Fruit fly (Drosophila melanogaster) Kc167 (cell line): ENCODE results near the gene Ir93a.

Experiments
- Myc ChIP-seq: fragments of >200 bp; optimal IDR thresholded peaks from 2 replicates; lab custom pipeline; 2017; ENCODE audit warnings: missing external identifiers
- Sin3A ChIP-seq: fragments of >200 bp; optimal IDR thresholded peaks from 2 replicates; lab custom pipeline; 2018; ENCODE audit warnings: missing external identifiers
- h ChIP-seq: fragments of >200 bp; optimal IDR thresholded peaks from 3 replicates; lab custom pipeline; 2018; ENCODE audit warnings: missing external identifiers
- insv ChIP-seq: fragments of >200 bp; optimal IDR thresholded peaks from 3 replicates; lab custom pipeline; 2018; ENCODE audit warnings: missing external identifiers
- psq ChIP-seq: fragments of >200 bp; optimal IDR thresholded peaks from 2 replicates; lab custom pipeline; 2017; ENCODE audit warnings: missing external identifiers
- ttk ChIP-seq: sonication (Bioruptor generic); optimal IDR thresholded peaks from 2 replicates; lab custom pipeline; 2017; ENCODE audit warnings: missing external identifiers

The Ir93a gene

DNA sequence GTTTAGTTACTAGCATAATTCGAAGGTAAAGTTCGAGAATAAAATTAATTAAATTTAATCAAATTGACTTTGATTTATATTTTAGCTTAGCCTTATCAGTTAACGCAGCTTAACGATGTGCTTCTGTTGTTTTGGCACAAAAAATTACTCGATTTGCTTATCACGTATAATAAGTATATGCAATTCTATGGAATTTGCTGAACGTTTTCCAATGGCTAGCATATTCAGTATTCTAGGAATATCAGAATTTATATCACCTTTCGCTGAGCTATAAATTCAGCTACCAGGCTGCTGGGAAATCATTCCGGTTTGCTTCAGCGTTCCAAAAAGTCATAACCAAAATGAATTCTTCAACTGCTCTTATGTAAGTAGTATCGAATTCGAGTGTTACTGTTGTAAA, 11.0 kb upstream of the Ir93a start, which contains the start of gene TotA:
TSS of gene TotA (plus strand) at position 301 of the 400 bp plus-strand sequence.
- TF ChIP-seq psq (lab: Kevin White, UChicago), result no peak

dm6 chr3R:20866204-20866603, 6.5 kb upstream of the Ir93a start, which contains the start of gene KaiR1D:
Gene KaiR1D (minus strand): TSS chr3R:20866231.
- no peak for TF ChIP-seq psq (lab: Kevin White, UChicago)
- TF ChIP-seq h, result no peak
- no peak for TF ChIP-seq Sin3A
- TF ChIP-seq Myc, result no peak
- no peak for TF ChIP-seq insv (lab: Kevin White, UChicago)
- TF ChIP-seq ttk (lab: Kevin White, UChicago), result no peak

DNA sequence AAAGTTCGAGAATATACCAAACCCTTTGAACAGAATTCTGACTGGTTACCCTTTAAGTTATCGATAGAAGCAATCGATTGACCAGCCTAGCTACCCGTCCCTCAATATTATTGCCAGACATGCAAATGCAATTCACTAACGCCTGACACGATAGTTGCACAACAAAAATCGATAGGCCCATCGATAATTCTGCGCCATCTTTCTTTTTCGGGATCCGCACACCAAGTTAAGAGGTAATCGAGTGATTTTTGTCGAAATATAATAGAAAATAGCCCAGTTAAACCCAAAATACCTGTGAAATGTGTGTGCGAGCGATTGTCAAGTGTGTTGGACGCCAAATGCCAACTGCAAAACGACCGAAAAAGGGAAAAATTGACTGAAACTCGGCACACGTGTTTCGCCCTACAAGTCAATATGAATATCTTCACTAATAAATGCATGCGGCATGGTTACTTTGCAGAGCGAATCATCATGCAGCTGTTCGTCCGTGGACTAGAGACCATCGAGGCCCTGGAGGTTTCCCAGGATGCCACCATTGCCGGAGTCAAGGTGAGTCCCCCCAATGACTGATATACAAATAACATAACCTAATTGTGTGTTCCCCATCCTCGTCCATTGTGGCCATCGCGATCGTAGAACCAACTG, 9.2 kb downstream of the Ir93a start, which contains the start of gene RpS30:
TSS of gene RpS30 (plus strand) at position 122 of the 645 bp plus-strand sequence.
- TF ChIP-seq ttk (lab: Kevin White, UChicago) (no peak), Sin3A (no peak), insv (lab: Kevin White, UChicago) (no peak), psq (lab: Kevin White, UChicago) (no peak), h (no peak), Myc (no peak)

DNA sequence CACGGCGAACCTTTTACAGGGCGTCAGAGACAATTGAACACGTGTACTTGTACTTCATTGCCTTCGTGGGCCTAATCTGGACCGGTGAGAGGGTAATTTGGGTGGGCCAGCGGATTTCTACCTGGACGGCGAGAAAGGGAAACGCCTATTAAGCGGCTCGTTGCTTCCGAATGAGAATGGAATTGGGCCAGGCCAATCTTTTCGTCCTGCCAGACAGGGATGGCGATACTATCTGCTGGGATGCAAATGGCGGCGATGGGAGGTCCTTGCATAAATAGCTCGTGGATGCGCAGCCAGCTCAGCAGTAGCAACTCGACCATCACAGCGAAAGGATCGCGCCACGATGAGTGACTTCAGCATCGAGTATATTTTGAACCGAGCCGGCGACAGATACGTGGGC, 13.0 kb downstream of the Ir93a start, which contains the start of gene CG15696:
TSS of gene CG15696 (plus strand) at position 301 of the 400 bp plus-strand sequence.
- TF ChIP-seq ttk (lab: Kevin White, UChicago) (no peak), h (no peak), Sin3A (no peak), Myc (no peak), psq (lab: Kevin White, UChicago) (no peak), insv (lab: Kevin White, UChicago) (no peak)

dm6 chr3R:20846316-20846715, 13.4 kb downstream of the Ir93a start:
- TF ChIP-seq Myc (no peak), psq (lab: Kevin White, UChicago) (no peak)

DNA sequence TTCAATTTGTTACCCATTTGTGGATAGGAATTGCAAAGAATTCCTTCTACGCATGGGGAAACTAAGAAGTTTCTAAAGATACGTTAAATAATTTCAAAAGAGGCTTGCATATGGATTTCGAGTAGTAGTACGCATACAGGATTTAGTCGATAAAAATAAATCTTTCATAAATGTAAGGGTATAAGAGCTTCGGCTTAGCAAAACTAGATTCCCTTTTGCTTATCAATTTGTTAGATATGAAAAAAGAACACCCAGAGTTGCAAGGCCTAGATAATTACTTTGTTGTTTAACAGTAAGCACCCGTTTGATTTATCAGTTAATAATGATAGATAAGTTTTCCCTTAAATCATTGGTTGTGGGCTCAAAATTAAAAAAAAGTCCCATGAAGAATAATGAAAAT, 14.3 kb downstream of the Ir93a start:
- TF ChIP-seq Sin3A (no peak), h (no peak), insv (lab: Kevin White, UChicago) (no peak), psq (lab: Kevin White, UChicago) (no peak)

- no peak for TF ChIP-seq h
- no peak for TF ChIP-seq insv (lab: Kevin White, UChicago)
- TF ChIP-seq Sin3A, result no peak
- no peak for TF ChIP-seq ttk (lab: Kevin White, UChicago)
- TF ChIP-seq psq (lab: Kevin White, UChicago), result no peak
- no peak for TF ChIP-seq Myc
Observed at dm6 chr3R:20841840-20842239, 17.9 kb downstream of the Ir93a start, which contains the start of gene CG15695. Gene CG15695 (plus strand): TSS chr3R:20842140.

DNA sequence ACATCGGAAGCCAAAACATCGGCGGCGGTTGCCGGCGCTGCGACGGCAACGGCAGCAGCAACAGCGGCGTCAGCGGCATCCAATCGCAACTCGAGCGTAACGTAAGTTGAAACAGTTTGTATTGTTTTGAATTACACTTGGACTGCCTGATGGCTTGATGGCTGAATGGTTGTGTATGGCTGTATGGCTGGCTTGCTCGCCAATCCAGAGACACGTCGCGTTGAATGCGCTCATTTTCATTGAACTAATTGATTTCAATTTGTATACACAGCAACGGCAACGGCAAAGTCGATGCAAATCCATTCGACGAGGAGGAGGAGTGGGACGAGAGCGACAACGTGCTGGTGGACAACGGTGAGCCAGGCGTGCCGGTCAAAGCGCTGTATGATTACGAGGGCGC, 21.0 kb downstream of the Ir93a start:
- no peak for TF ChIP-seq Myc
- no peak for TF ChIP-seq ttk (lab: Kevin White, UChicago)
- TF ChIP-seq Sin3A, result no peak
- TF ChIP-seq insv (lab: Kevin White, UChicago), result no peak
- no peak for TF ChIP-seq h
- no peak for TF ChIP-seq psq (lab: Kevin White, UChicago)

dm6 chr3R:20837242-20837664, 22.5 kb downstream of the Ir93a start:
- TF ChIP-seq psq (lab: Kevin White, UChicago) (no peak), Myc (no peak), h (no peak), Sin3A (no peak), insv (lab: Kevin White, UChicago) (no peak), ttk (lab: Kevin White, UChicago) (no peak)

- no peak for TF ChIP-seq ttk (lab: Kevin White, UChicago)
- TF ChIP-seq h, result no peak
- no peak for TF ChIP-seq Myc
- no peak for TF ChIP-seq psq (lab: Kevin White, UChicago)
- TF ChIP-seq insv (lab: Kevin White, UChicago), result no peak
- no peak for TF ChIP-seq Sin3A
Observed at dm6 chr3R:20836257-20836856, 23.4 kb downstream of the Ir93a start.

DNA sequence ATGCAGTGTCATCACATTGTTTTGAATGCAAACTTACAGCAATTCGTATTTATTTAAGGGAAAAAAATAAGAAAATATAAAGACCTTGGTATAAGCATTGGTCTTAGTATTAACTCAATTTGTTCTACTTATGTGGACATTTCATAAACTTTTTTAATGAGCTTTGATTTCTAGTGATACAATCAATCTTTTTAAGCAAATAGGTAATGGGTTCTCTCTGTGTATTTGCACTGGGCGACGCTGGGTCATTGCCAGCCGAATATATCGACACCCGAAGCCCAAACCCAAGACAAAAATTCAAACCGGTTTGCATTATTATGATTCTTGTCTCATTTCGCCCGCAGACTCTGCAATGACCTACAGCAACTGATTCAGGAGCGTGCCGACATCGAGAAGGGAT, 24.2 kb downstream of the Ir93a start:
- TF ChIP-seq h (no peak), Sin3A (no peak), psq (lab: Kevin White, UChicago) (no peak), insv (lab: Kevin White, UChicago) (no peak), ttk (lab: Kevin White, UChicago) (no peak), Myc (no peak)

dm6 chr3R:20834770-20835183, 25.0 kb downstream of the Ir93a start:
- TF ChIP-seq h, result no peak
- no peak for TF ChIP-seq insv (lab: Kevin White, UChicago)

DNA sequence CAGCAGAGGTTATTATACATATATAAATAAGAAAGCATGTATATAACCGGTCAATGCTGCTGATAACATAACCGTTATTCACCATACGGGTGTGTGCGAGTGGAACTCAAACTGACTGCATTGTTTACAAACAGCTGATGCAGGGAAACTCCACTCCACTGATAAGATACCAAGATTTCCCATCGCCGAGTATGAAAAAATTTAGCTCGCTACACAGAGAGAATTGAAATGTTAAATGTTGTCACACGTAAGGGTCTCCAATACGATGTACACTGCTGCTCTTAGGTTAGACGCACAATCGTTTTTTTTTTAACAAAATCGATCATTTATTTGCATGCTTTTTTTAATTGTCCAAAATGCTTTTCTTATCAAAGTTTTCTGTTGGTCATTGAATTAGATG, 26.1 kb downstream of the Ir93a start:
- no peak for TF ChIP-seq Sin3A
- TF ChIP-seq ttk (lab: Kevin White, UChicago), result no peak
- no peak for TF ChIP-seq psq (lab: Kevin White, UChicago)
- no peak for TF ChIP-seq Myc
- no peak for TF ChIP-seq h
- no peak for TF ChIP-seq insv (lab: Kevin White, UChicago)
